Fruit fly (Drosophila melanogaster) whole organism, embryonic: ENCODE measurements around the gene Acp62F.

Experiments used
- Awh ChIP-seq: fragments of 200-800 bp; sonication (Bioruptor generic); IDR thresholded peaks from 2 replicates; pipeline ENCODE4, ENCODE4 v1.3.6; 2022; ENCODE audit warnings: missing biosample characterization, missing genetic modification characterization
- Blimp-1 ChIP-seq: fragments of 200-800 bp; sonication (Bioruptor generic); optimal IDR thresholded peaks from 3 replicates; lab custom pipeline; 2018; ENCODE audit warnings: missing biosample characterization, missing genetic modification characterization, mild to moderate bottlenecking, moderate library complexity, missing genetic modification reagents
- CG10654 ChIP-seq: fragments of 200-800 bp; sonication (Bioruptor generic); optimal IDR thresholded peaks from 2 replicates; lab custom pipeline; 2016; ENCODE audit warnings: missing biosample characterization, missing genetic modification characterization
- CG12104 ChIP-seq: fragments of 200-800 bp; sonication (Bioruptor generic); optimal IDR thresholded peaks from 3 replicates; lab custom pipeline; 2016; ENCODE audit warnings: missing biosample characterization, missing genetic modification characterization
- CG13775 ChIP-seq: fragments of 200-800 bp; sonication (Bioruptor generic); optimal IDR thresholded peaks from 3 replicates; lab custom pipeline; 2017; ENCODE audit warnings: missing biosample characterization, mild to moderate bottlenecking, missing genetic modification characterization
- CG1602 ChIP-seq: fragments of 200-800 bp; sonication (Bioruptor generic); optimal IDR thresholded peaks from 3 replicates; lab custom pipeline; 2016; ENCODE audit warnings: missing biosample characterization, missing genetic modification characterization
- CG16813 ChIP-seq: fragments of 200-800 bp; sonication (Bioruptor generic); IDR thresholded peaks from 3 replicates; pipeline ENCODE4 v1.3.6; 2022; ENCODE audit warnings: missing biosample characterization, missing genetic modification characterization; ENCODE audit not compliant: partially characterized antibody
- CG16863 ChIP-seq: fragments of 200-800 bp; sonication (Bioruptor generic); optimal IDR thresholded peaks from 3 replicates; lab custom pipeline; 2016; ENCODE audit warnings: missing biosample characterization, missing genetic modification characterization
- CG18476 ChIP-seq: fragments of 200-800 bp; sonication (Bioruptor generic); optimal IDR thresholded peaks from 2 replicates; lab custom pipeline; 2016; ENCODE audit warnings: missing biosample characterization, mild to moderate bottlenecking, missing genetic modification characterization
- CG18619 ChIP-seq: fragments of 200-800 bp; sonication (Bioruptor generic); optimal IDR thresholded peaks from 3 replicates; lab custom pipeline; 2017; ENCODE audit warnings: missing biosample characterization, mild to moderate bottlenecking, missing genetic modification characterization
- CG2120 ChIP-seq: fragments of 200-800 bp; sonication (Bioruptor generic); optimal IDR thresholded peaks from 3 replicates; lab custom pipeline; 2016; ENCODE audit warnings: missing biosample characterization, missing genetic modification characterization
- CG2889 ChIP-seq: fragments of 200-800 bp; sonication (Bioruptor generic); IDR thresholded peaks from 3 replicates; pipeline ENCODE4 v1.3.6; 2022; ENCODE audit warnings: missing biosample characterization, missing genetic modification characterization
- CG30020 ChIP-seq: fragments of 200-800 bp; optimal IDR thresholded peaks from 2 replicates; lab custom pipeline; 2019; ENCODE audit warnings: missing biosample characterization, mild to moderate bottlenecking, missing genetic modification characterization, moderate library complexity
- CG30431 ChIP-seq: fragments of 200-800 bp; sonication (Bioruptor generic); optimal IDR thresholded peaks from 2 replicates; lab custom pipeline; 2017; ENCODE audit warnings: missing biosample characterization, missing genetic modification characterization
- CG3995 ChIP-seq: fragments of 200-800 bp; sonication (Bioruptor generic); optimal IDR thresholded peaks from 3 replicates; lab custom pipeline; 2016; ENCODE audit warnings: missing biosample characterization, missing genetic modification characterization
- CG6689 ChIP-seq: fragments of 200-800 bp; sonication (Bioruptor generic); IDR thresholded peaks from 2 replicates; pipeline ENCODE4 v1.3.6; 2022; ENCODE audit warnings: missing biosample characterization, missing genetic modification characterization
- CG7987 ChIP-seq: fragments of 200-800 bp; sonication (Bioruptor generic); optimal IDR thresholded peaks from 2 replicates; lab custom pipeline; 2018; ENCODE audit warnings: missing biosample characterization, mild to moderate bottlenecking, missing genetic modification characterization, moderate library complexity
- CG8290 ChIP-seq, 3 experiments: fragments of 200-800 bp; sonication (Bioruptor generic); optimal IDR thresholded peaks; 2 replicates each; lab custom pipeline; 2016 to 2019; ENCODE audit warnings: missing biosample characterization in 3 of 3, missing genetic modification characterization in 3 of 3, mild to moderate bottlenecking in 2 of 3, moderate library complexity in 1 of 3
- CG8765 ChIP-seq: fragments of 200-800 bp; sonication (Bioruptor generic); IDR thresholded peaks from 2 replicates; pipeline ENCODE4 v1.3.6; 2022; ENCODE audit warnings: missing biosample characterization, missing genetic modification characterization
- CG9727 ChIP-seq: fragments of 200-800 bp; sonication (Bioruptor generic); optimal IDR thresholded peaks from 3 replicates; lab custom pipeline; 2017; ENCODE audit warnings: missing biosample characterization, mild to moderate bottlenecking, missing genetic modification characterization
- Dip3 ChIP-seq: fragments of 200-800 bp; sonication (Bioruptor generic); optimal IDR thresholded peaks from 3 replicates; lab custom pipeline; 2016; ENCODE audit warnings: missing biosample characterization, missing genetic modification characterization
- Doc3 ChIP-seq: fragments of 200-800 bp; sonication (Bioruptor generic); IDR thresholded peaks from 3 replicates; pipeline ENCODE4 v1.3.6; 2022; ENCODE audit warnings: missing biosample characterization, missing genetic modification characterization; ENCODE audit not compliant: partially characterized antibody
- E2f1 ChIP-seq: fragments of 200-800 bp; sonication (Bioruptor generic); IDR thresholded peaks from 2 replicates; pipeline ENCODE4 v1.3.6; 2022; ENCODE audit warnings: missing biosample characterization, missing genetic modification characterization
- ERR ChIP-seq: fragments of 200-800 bp; sonication (Bioruptor generic); optimal IDR thresholded peaks from 2 replicates; lab custom pipeline; 2016; ENCODE audit warnings: missing biosample characterization, missing genetic modification characterization
- Ets65A ChIP-seq: fragments of 200-800 bp; sonication (Bioruptor generic); peaks from one replicate; lab custom pipeline; 2016; ENCODE audit warnings: missing biosample characterization, missing genetic modification characterization
- Hr39 ChIP-seq: fragments of >200 bp; optimal IDR thresholded peaks from 2 replicates; lab custom pipeline; 2017
- Kr ChIP-seq: fragments of 200-800 bp; sonication (Bioruptor generic); optimal IDR thresholded peaks from 2 replicates; lab custom pipeline; 2017; ENCODE audit warnings: missing biosample characterization, mild to moderate bottlenecking, missing genetic modification characterization
- MTF-1 ChIP-seq: fragments of 200-800 bp; sonication (Bioruptor generic); optimal IDR thresholded peaks from 2 replicates; lab custom pipeline; 2018; ENCODE audit warnings: missing biosample characterization, mild to moderate bottlenecking, missing genetic modification characterization, borderline replicate concordance
- Scr ChIP-seq: fragments of 200-800 bp; sonication (Bioruptor generic); IDR thresholded peaks from 2 replicates; pipeline ENCODE4 v1.3.6; 2022; ENCODE audit warnings: missing biosample characterization, missing genetic modification characterization; ENCODE audit not compliant: partially characterized antibody
- Ssrp ChIP-seq: fragments of 200-800 bp; sonication (Bioruptor generic); optimal IDR thresholded peaks from 2 replicates; lab custom pipeline; 2018; ENCODE audit warnings: missing biosample characterization, mild to moderate bottlenecking, missing genetic modification characterization, moderate library complexity
- Stat92E ChIP-seq, 3 experiments: fragments of >200 bp in 2 of 3; fragments of 200-800 bp in 1 of 3; sonication (Bioruptor generic) in 1 of 3; optimal IDR thresholded peaks; 2 replicates each; lab custom pipeline; 2017 to 2019; ENCODE audit warnings: missing biosample characterization in 3 of 3, missing genetic modification characterization in 3 of 3, mild to moderate bottlenecking in 1 of 3, moderate library complexity in 1 of 3
- corto ChIP-seq: fragments of 200-800 bp; sonication (Bioruptor generic); optimal IDR thresholded peaks from 2 replicates; lab custom pipeline; 2016; ENCODE audit warnings: missing biosample characterization, mild to moderate bottlenecking, missing genetic modification characterization, moderate library complexity
- danr ChIP-seq: fragments of 200-800 bp; sonication (Bioruptor generic); IDR thresholded peaks from 2 replicates; pipeline ENCODE4 v1.3.6; 2022; ENCODE audit warnings: missing biosample characterization, missing genetic modification characterization
- dm ChIP-seq: fragments of 200-800 bp; sonication (Bioruptor generic); optimal IDR thresholded peaks from 3 replicates; lab custom pipeline; 2016; ENCODE audit warnings: missing biosample characterization, missing genetic modification characterization
- fru ChIP-seq: fragments of >200 bp; optimal IDR thresholded peaks from 2 replicates; lab custom pipeline; 2017
- ftz-f1 ChIP-seq: fragments of 200-800 bp; sonication (Bioruptor generic); optimal IDR thresholded peaks from 2 replicates; lab custom pipeline; 2016; ENCODE audit warnings: missing biosample characterization, missing genetic modification characterization
- grn ChIP-seq: fragments of 200-800 bp; sonication (Bioruptor generic); optimal IDR thresholded peaks from 3 replicates; lab custom pipeline; 2017; ENCODE audit warnings: missing biosample characterization, missing genetic modification characterization
- gt ChIP-seq: fragments of 200-800 bp; sonication (Bioruptor generic); IDR thresholded peaks from 2 replicates; pipeline ENCODE4 v1.3.6; 2022; ENCODE audit warnings: missing biosample characterization, missing genetic modification characterization
- lola ChIP-seq, 3 experiments: fragments of >200 bp in 2 of 3; fragments of 200-800 bp in 1 of 3; sonication (Bioruptor generic) in 1 of 3; optimal IDR thresholded peaks; 2 replicates each; lab custom pipeline; 2017 to 2019; ENCODE audit warnings: missing biosample characterization in 3 of 3, missing genetic modification characterization in 3 of 3, mild to moderate bottlenecking in 1 of 3, moderate library complexity in 1 of 3
- lov ChIP-seq, 2 experiments: fragments of 200-800 bp in 1 of 2; fragments of >200 bp in 1 of 2; sonication (Bioruptor generic) in 1 of 2; IDR thresholded peaks in 1 of 2; optimal IDR thresholded peaks in 1 of 2; 2 replicates in 1 of 2; 3 replicates in 1 of 2; pipeline versions ENCODE4 v1.3.6 to Lab custom; 2017 to 2022; ENCODE audit warnings: missing biosample characterization in 1 of 2, missing genetic modification characterization in 1 of 2
- nerfin-1 ChIP-seq: fragments of 200-800 bp; sonication (Bioruptor generic); optimal IDR thresholded peaks from 3 replicates; lab custom pipeline; 2019; ENCODE audit warnings: missing biosample characterization, mild to moderate bottlenecking, missing genetic modification characterization, moderate library complexity
- pan ChIP-seq, 4 experiments: fragments of >200 bp in 3 of 4; fragments of 200-800 bp in 1 of 4; sonication (Bioruptor generic) in 1 of 4; optimal IDR thresholded peaks in 3 of 4; IDR thresholded peaks in 1 of 4; 2 replicates each; pipeline versions ENCODE4 v1.3.6 to Lab custom; 2017 to 2022; ENCODE audit warnings: missing biosample characterization in 2 of 4, missing genetic modification characterization in 2 of 4, mixed read lengths in 1 of 4
- phol ChIP-seq: fragments of 200-800 bp; sonication (Bioruptor generic); optimal IDR thresholded peaks from 3 replicates; lab custom pipeline; 2018; ENCODE audit warnings: missing biosample characterization, mild to moderate bottlenecking, missing genetic modification characterization, moderate library complexity
- psq ChIP-seq: fragments of 200-800 bp; sonication (Bioruptor generic); optimal IDR thresholded peaks from 2 replicates; lab custom pipeline; 2017; ENCODE audit warnings: missing biosample characterization, missing genetic modification characterization
- ro ChIP-seq: fragments of 200-800 bp; sonication (Bioruptor generic); IDR thresholded peaks from 2 replicates; pipeline ENCODE4 v1.3.6; 2022; ENCODE audit warnings: missing biosample characterization, missing genetic modification characterization
- sima ChIP-seq: fragments of 200-800 bp; sonication (Bioruptor generic); optimal IDR thresholded peaks from 2 replicates; lab custom pipeline; 2016; ENCODE audit warnings: missing biosample characterization, missing genetic modification characterization
- tx ChIP-seq: fragments of 200-800 bp; sonication (Bioruptor generic); optimal IDR thresholded peaks from 2 replicates; lab custom pipeline; 2016; ENCODE audit warnings: missing biosample characterization, missing genetic modification characterization
- vfl ChIP-seq: fragments of 200-800 bp; sonication (Bioruptor generic); optimal IDR thresholded peaks from 2 replicates; lab custom pipeline; 2016; ENCODE audit warnings: missing biosample characterization, missing genetic modification characterization
- vnd ChIP-seq: fragments of 200-800 bp; sonication (Bioruptor generic); IDR thresholded peaks from 3 replicates; pipeline ENCODE4 v1.3.6; 2022; ENCODE audit warnings: missing biosample characterization, missing genetic modification characterization; ENCODE audit not compliant: partially characterized antibody

Gene Acp62F

dm6 chr3L:2773968-2774461 lies 34.5 kb downstream of the Acp62F start, which contains the start of the genes CG12093 and Atg2 (continued):
- TF ChIP-seq CG16813 (no peak), CG2120 (GFP tag; lab: Kevin White, UChicago) (peak; percentile 95), CG18619 (GFP tag; lab: Kevin White, UChicago) (peak; percentile 91), gt (GFP tag; lab: Robert Waterston, UW) (peak; percentile 79), CG3995 (peak; percentile 87), CG7987 (GFP tag; lab: Kevin White, UChicago) (peak; percentile 68), grn (GFP tag; lab: Kevin White, UChicago) (no peak), vnd (GFP tag; lab: Robert Waterston, UW) (no peak), Awh (peak; percentile 92), Dip3 (GFP tag; lab: Kevin White, UChicago) (peak; percentile 81), Ssrp (peak; percentile 93), CG10654 (peak; percentile 87), vfl (peak; percentile 79), dm (GFP tag; lab: Kevin White, UChicago) (peak; percentile 31), CG13775 (peak; percentile 94), ftz-f1 (GFP tag; lab: Kevin White, UChicago) (peak; percentile 78), lola (GFP tag; optimal IDR thresholded peaks at IDR 0.05; lab: Kevin White, UChicago) (peak in 1 of 3 experiments; percentile 91), CG1602 (GFP tag; lab: Kevin White, UChicago) (peak; percentile 94), CG6689 (GFP tag; lab: Robert Waterston, UW) (peak; percentile 96), danr (GFP tag; lab: Robert Waterston, UW) (peak; percentile 78), E2f1 (GFP tag; lab: Robert Waterston, UW) (peak; percentile 93), phol (tag; lab: Kevin White, UChicago) (peak; percentile 92), CG2889 (GFP tag; lab: Robert Waterston, UW) (peak; percentile 85), corto (GFP tag; lab: Kevin White, UChicago) (no peak), CG8290 (GFP tag; optimal IDR thresholded peaks at IDR 0.05; lab: Kevin White, UChicago) (peak; percentile 67), CG8290 (tag; optimal IDR thresholded peaks at IDR 0.05; lab: Kevin White, UChicago) (peak; percentile 67 to 85), tx (GFP tag; lab: Kevin White, UChicago) (peak; percentile 68), MTF-1 (no peak), nerfin-1 (peak; percentile 88), sima (GFP tag; lab: Kevin White, UChicago) (no peak), CG9727 (GFP tag; lab: Kevin White, UChicago) (peak; percentile 92), psq (GFP tag; lab: Kevin White, UChicago) (peak; percentile 83), CG18476 (GFP tag; lab: Kevin White, UChicago) (peak; percentile 79), fru (lab: Kevin White, UChicago) (no peak), CG12104 (GFP tag; lab: Kevin White, UChicago) (peak; percentile 87), CG16863 (GFP tag; lab: Kevin White, UChicago) (peak; percentile 73), CG30431 (GFP tag; lab: Kevin White, UChicago) (peak; percentile 90), Ets65A (peak; percentile 98), lov (optimal IDR thresholded peaks at IDR 0.05; lab: Kevin White, UChicago) (no peak), lov (GFP tag; IDR thresholded peaks at IDR 0.05; lab: Robert Waterston, UW) (peak; percentile 83; the same call in 1 of the 3 replicates), CG8765 (GFP tag; lab: Robert Waterston, UW) (peak; percentile 85; the same call in 1 of the 2 replicates), ro (peak; percentile 86), pan (optimal IDR thresholded peaks at IDR 0.05; lab: Kevin White, UChicago) (no peak), pan (GFP tag; optimal IDR thresholded peaks at IDR 0.05 in 1 of 2, IDR thresholded peaks at IDR 0.05 in 1 of 2) (peak in 1 of 2 experiments; percentile 96), CG30020 (tag; lab: Kevin White, UChicago) (peak; percentile 82), ERR (GFP tag; lab: Kevin White, UChicago) (no peak), Doc3 (no peak), Hr39 (no peak), Scr (GFP tag; lab: Robert Waterston, UW) (no peak; the same call in 1 of the 2 replicates), Blimp-1 (GFP tag; lab: Kevin White, UChicago) (peak; percentile 79), Kr (GFP tag; lab: Kevin White, UChicago) (no peak), Stat92E (GFP tag; optimal IDR thresholded peaks at IDR 0.05; lab: Kevin White, UChicago) (no peak)
